Worm (Caenorhabditis elegans): ENCODE measurements around the gene amt-1.

Gene amt-1

DNA sequence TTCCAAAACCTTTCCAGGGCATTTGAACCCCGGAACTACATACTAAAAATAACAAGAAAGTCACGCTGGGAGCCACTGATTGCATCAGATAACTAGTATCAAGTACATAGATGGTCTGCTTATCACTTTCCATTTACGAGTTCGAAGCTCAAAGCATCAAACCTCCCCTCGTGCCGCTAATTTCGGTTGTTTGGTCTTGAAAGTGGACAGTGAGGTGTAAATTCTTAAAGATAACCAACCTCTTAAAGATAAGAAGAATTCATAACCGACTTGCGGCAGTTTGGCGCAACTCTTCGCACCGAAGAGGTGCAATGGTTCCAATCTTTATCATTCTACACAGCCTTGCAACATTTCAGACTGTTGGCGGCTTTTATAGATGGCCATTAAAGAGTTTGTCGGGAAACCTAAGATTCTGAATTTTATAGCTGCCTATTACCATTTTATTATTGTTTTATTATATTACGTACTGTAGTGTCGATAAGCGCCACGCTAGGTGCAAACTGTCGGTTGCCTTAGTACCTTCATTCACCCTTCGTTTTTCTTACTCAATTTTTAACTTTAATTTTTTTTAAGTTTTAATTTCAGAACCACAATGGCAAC, 6.4 kb upstream of the amt-1 start, which contains the start of gene amt-4 (continued):
- TF ChIP-seq jun-1 (tag; optimal IDR thresholded peaks at IDR 0.05): peak; percentile 13
- no peak for TF ChIP-seq snpc-4 (tag; optimal IDR thresholded peaks at IDR 0.05)
- no peak for TF ChIP-seq irx-1 (tag; optimal IDR thresholded peaks at IDR 0.05)
- TF ChIP-seq nhr-90 (tag; optimal IDR thresholded peaks at IDR 0.05; ENCODE audit: poor library complexity): peak; percentile 13
- TF ChIP-seq zip-4 (GFP tag; optimal IDR thresholded peaks at IDR 0.05): no peak
- no peak for TF ChIP-seq nhr-84 (tag; optimal IDR thresholded peaks at IDR 0.05)
- TF ChIP-seq swsn-7 (tag; optimal IDR thresholded peaks at IDR 0.05): no peak
- TF ChIP-seq pag-3 (tag; optimal IDR thresholded peaks at IDR 0.05; ENCODE audit: borderline replicate concordance, insufficient read depth): no peak

DNA sequence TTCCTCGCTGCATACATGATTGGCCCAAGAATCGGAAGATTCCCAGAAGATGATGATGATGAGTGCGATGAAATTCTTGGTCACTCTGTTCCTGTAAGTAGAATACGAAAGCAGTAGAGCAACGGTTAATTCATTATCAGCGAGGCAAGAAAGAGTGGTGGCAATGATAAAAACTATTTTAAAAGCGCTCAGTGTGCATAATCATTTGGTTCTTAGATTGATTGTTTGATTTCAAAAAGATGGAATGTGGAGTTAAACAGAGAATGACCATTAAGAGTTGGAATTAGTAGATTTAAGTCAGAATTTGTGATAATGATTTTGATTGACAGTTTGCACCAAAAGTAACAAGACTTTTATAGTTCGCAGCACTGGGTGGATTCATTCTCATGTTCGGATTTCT, 4.1 kb upstream of the amt-1 start:
- TF ChIP-seq nhr-76 (tag; optimal IDR thresholded peaks at IDR 0.05) (no peak), elt-2 (tag; optimal IDR thresholded peaks at IDR 0.05) (peak; percentile 67), lin-39 (tag; optimal IDR thresholded peaks at IDR 0.05) (no peak)

DNA sequence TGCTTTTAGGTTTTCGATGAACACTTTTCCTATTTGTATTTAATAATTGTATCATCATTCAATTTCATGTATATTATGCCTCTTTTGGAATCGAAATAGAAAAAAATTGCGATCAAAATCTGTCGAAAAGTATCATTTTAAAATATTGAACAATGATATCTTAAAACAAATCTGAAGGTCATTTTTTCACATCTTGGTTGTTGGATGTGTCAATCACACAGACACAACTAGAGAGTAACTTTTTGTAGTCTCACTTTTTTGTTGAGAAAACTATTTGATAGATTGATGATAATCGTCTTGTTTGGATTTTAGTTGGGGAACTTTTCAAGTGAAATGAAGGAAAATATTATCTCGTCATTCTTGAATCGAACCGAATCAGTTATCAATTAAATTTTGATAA, 2.0 kb upstream of the amt-1 start:
- TF ChIP-seq mep-1 (tag; optimal IDR thresholded peaks at IDR 0.05) (no peak), lin-14 (GFP tag; optimal IDR thresholded peaks at IDR 0.05) (peak; percentile 60), nhr-85 (tag) (peak; percentile 90), vab-15 (tag; optimal IDR thresholded peaks at IDR 0.05) (no peak), pag-3 (tag; optimal IDR thresholded peaks at IDR 0.05; ENCODE audit: borderline replicate concordance, insufficient read depth) (no peak), blmp-1 (tag; optimal IDR thresholded peaks at IDR 0.05) (peak; percentile 30), lsy-2 (tag; optimal IDR thresholded peaks at IDR 0.05) (peak in 1 of 2 experiments; percentile 5), dsc-1 (tag; optimal IDR thresholded peaks at IDR 0.05) (no peak), snu-23 (GFP tag; optimal IDR thresholded peaks at IDR 0.05) (peak; percentile 0), nhr-71 (tag; optimal IDR thresholded peaks at IDR 0.05) (peak; percentile 11), jun-1 (tag; optimal IDR thresholded peaks at IDR 0.05) (no peak), ceh-88 (GFP tag; IDR thresholded peaks at IDR 0.05) (no peak), lin-15B (tag; optimal IDR thresholded peaks at IDR 0.05) (no peak), elt-3 (tag; optimal IDR thresholded peaks at IDR 0.05) (peak in 1 of 6 experiments; percentile 63), nhr-20 (tag; optimal IDR thresholded peaks at IDR 0.05) (peak; percentile 85)

DNA sequence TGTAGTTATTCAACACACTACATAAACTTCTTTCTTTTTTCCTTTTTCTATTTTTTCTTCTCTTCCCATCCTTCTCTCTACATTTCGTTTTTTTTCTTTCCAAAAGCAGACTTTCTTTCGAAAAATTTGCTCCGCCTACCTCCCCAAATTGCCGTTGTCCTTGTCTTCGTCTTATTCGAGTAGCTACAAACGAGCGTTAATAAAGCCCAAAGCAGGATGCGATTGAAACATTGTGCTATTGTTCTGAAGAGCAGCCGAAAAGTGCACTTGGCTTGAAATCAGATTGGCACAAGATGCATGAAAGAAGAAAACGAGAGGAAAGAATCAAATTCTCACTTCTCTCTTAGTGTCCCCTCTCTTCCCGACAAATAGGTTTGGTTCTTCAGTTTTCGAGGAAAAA, 3.6 kb downstream of the amt-1 start:
- TF ChIP-seq lin-14 (GFP tag; optimal IDR thresholded peaks at IDR 0.05): peak; percentile 45
- TF ChIP-seq fkh-10 (GFP tag; optimal IDR thresholded peaks at IDR 0.05): peak; percentile 70
- TF ChIP-seq fos-1 (tag; optimal IDR thresholded peaks at IDR 0.05): no peak
- no peak for TF ChIP-seq dsc-1 (tag; optimal IDR thresholded peaks at IDR 0.05)
- no peak for TF ChIP-seq alr-1 (tag; optimal IDR thresholded peaks at IDR 0.05; ENCODE audit: borderline replicate concordance)
- TF ChIP-seq C04F5.9 (tag; optimal IDR thresholded peaks at IDR 0.05): no peak
- TF ChIP-seq nhr-20 (tag; optimal IDR thresholded peaks at IDR 0.05): no peak
- TF ChIP-seq hpl-2 (GFP tag; optimal IDR thresholded peaks at IDR 0.05): no peak
- TF ChIP-seq ceh-8 (GFP tag; optimal IDR thresholded peaks at IDR 0.05): no peak
- TF ChIP-seq zag-1 (tag; optimal IDR thresholded peaks at IDR 0.05): no peak
- no peak for TF ChIP-seq nhr-90 (tag; optimal IDR thresholded peaks at IDR 0.05; ENCODE audit: poor library complexity)
- no peak for TF ChIP-seq ceh-88 (GFP tag; IDR thresholded peaks at IDR 0.05)
- TF ChIP-seq nhr-28 (tag; optimal IDR thresholded peaks at IDR 0.05): no peak
- no peak for TF ChIP-seq swsn-7 (tag; optimal IDR thresholded peaks at IDR 0.05)

DNA sequence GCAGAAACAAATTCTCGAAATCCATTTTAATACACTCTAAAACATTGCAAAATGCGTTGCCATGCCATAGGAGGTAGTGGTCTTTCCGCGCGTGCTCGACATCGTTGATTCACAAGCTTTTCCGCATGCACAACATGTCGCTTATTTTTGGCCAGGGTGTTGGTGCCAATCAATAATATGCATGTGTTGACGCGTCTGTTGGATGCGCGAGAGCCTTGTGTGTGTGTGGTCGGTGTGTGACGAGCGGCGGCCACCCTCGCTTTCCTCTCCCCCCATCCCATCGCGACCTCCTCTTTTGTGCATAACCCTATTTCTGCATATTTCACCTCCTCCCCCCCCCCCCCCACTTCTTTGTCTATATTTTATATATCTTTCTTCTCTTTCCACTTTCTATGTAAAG, 5.0 kb downstream of the amt-1 start:
- TF ChIP-seq lin-14 (GFP tag; optimal IDR thresholded peaks at IDR 0.05) (peak; percentile 70), nhr-85 (tag) (no peak), fkh-8 (tag; optimal IDR thresholded peaks at IDR 0.05) (peak; percentile 52), ceh-82 (tag; optimal IDR thresholded peaks at IDR 0.05) (peak in 1 of 3 experiments; percentile 5), fkh-10 (GFP tag; optimal IDR thresholded peaks at IDR 0.05) (peak; percentile 7), tlp-1 (tag; optimal IDR thresholded peaks at IDR 0.05) (no peak)

Data from whole organism, L1 larva.